Worm (Caenorhabditis elegans) whole organism, L4 larva: ENCODE results near the gene dmsr-15.

Source experiments
- F49E8.2 ChIP-seq: sonication (generic microtip); optimal IDR thresholded peaks from 2 replicates; lab custom pipeline; 2016; ENCODE audit warnings: missing compliant biosample characterization, mild to moderate bottlenecking, missing genetic modification characterization, borderline replicate concordance
- Y75B8A.6 ChIP-seq: fragments of 200-800 bp; sonication (Bioruptor generic); IDR thresholded peaks from 2 replicates; pipeline ENCODE4 v1.3.6; 2022; ENCODE audit warnings: missing genetic modification reagents, missing genetic modification characterization, missing compliant biosample characterization
- aha-1 ChIP-seq: fragments of 150-350 bp; peaks from one replicate; lab custom pipeline; 2014; ENCODE audit warnings: missing biosample characterization, missing genetic modification characterization
- ama-1 ChIP-seq: fragments of 150-350 bp; optimal IDR thresholded peaks from 2 replicates; lab custom pipeline; 2014; ENCODE audit warnings: inconsistent platforms, mixed read lengths
- jun-1 ChIP-seq: fragments of 150-350 bp; optimal IDR thresholded peaks from 2 replicates; lab custom pipeline; 2014; ENCODE audit warnings: missing biosample characterization, missing genetic modification reagents, missing genetic modification characterization
- lin-1 ChIP-seq: fragments of 200-800 bp; sonication (Bioruptor generic); IDR thresholded peaks from 2 replicates; pipeline ENCODE4 v1.3.6; 2022; ENCODE audit warnings: missing genetic modification reagents, missing genetic modification characterization, missing compliant biosample characterization
- lsy-2 ChIP-seq, 2 experiments: fragments of 150-350 bp in 1 of 2; sonication (generic microtip) in 1 of 2; optimal IDR thresholded peaks; 2 replicates each; lab custom pipeline; 2014 to 2017; ENCODE audit warnings: missing biosample characterization in 2 of 2, missing genetic modification characterization in 2 of 2
- mdl-1 ChIP-seq, 2 experiments: fragments of 150-350 bp in 1 of 2; sonication (generic microtip) in 1 of 2; optimal IDR thresholded peaks; 2 replicates each; lab custom pipeline; 2014 to 2017; ENCODE audit warnings: missing biosample characterization in 2 of 2, missing genetic modification characterization in 2 of 2
- unc-39 ChIP-seq: sonication (generic microtip); optimal IDR thresholded peaks from 2 replicates; lab custom pipeline; 2017; ENCODE audit warnings: missing biosample characterization, missing genetic modification characterization
- zag-1 ChIP-seq: fragments of 150-350 bp; optimal IDR thresholded peaks from 2 replicates; lab custom pipeline; 2014; ENCODE audit warnings: missing biosample characterization, missing genetic modification characterization
- ztf-7 ChIP-seq: fragments of 150-350 bp; optimal IDR thresholded peaks from 2 replicates; lab custom pipeline; 2014; ENCODE audit warnings: missing biosample characterization, missing genetic modification characterization

- no peak for TF ChIP-seq Y75B8A.6
- no peak for TF ChIP-seq F49E8.2
- TF ChIP-seq ztf-7: no peak
- TF ChIP-seq lsy-2 (tag; optimal IDR thresholded peaks at IDR 0.05; lab: Kevin White, UChicago): no peak
- no peak for TF ChIP-seq zag-1
- no peak for TF ChIP-seq ama-1
- no peak for TF ChIP-seq aha-1 (tag; lab: Kevin White, UChicago)
- TF ChIP-seq unc-39 (tag; lab: Kevin White, UChicago): no peak
- no peak for TF ChIP-seq lin-1
- TF ChIP-seq jun-1: no peak
- no peak for TF ChIP-seq mdl-1 (tag; optimal IDR thresholded peaks at IDR 0.05; lab: Kevin White, UChicago)
These were observed 50.2 kb downstream of the dmsr-15 start for ce11 chrV:6778457-6778856.
